Worm (Caenorhabditis elegans) whole organism, L3 larva: ENCODE results near the gene thoc-2.

Experiments used
- R02D3.7 ChIP-seq: fragments of 150-350 bp; optimal IDR thresholded peaks from 2 replicates; lab custom pipeline; 2014; ENCODE audit warnings: missing biosample characterization, missing genetic modification characterization
- aly-2 ChIP-seq: fragments of 150-350 bp; optimal IDR thresholded peaks from 2 replicates; lab custom pipeline; 2014; ENCODE audit warnings: missing biosample characterization, missing genetic modification characterization
- ceh-16 ChIP-seq: sonication (generic microtip); optimal IDR thresholded peaks from 2 replicates; lab custom pipeline; 2017; ENCODE audit warnings: missing biosample characterization, missing genetic modification characterization
- ceh-9 ChIP-seq: sonication (generic microtip); optimal IDR thresholded peaks from 2 replicates; lab custom pipeline; 2018; ENCODE audit warnings: missing biosample characterization, missing genetic modification characterization
- egl-27 ChIP-seq: sonication (generic microtip); optimal IDR thresholded peaks from 4 replicates; lab custom pipeline; 2017; ENCODE audit warnings: missing biosample characterization, missing genetic modification reagents, missing genetic modification characterization
- elt-2 ChIP-seq: sonication (generic microtip); optimal IDR thresholded peaks from 2 replicates; lab custom pipeline; 2016; ENCODE audit warnings: missing genetic modification reagents, mild to moderate bottlenecking, missing genetic modification characterization, missing compliant biosample characterization
- elt-3 ChIP-seq, 3 experiments: fragments of 150-350 bp in 1 of 3; sonication (generic microtip) in 2 of 3; optimal IDR thresholded peaks; 2 replicates in 2 of 3; 4 replicates in 1 of 3; lab custom pipeline; 2014 to 2017; ENCODE audit warnings: missing biosample characterization in 3 of 3, missing genetic modification characterization in 3 of 3
- fkh-10 ChIP-seq: sonication (generic microtip); optimal IDR thresholded peaks from 2 replicates; lab custom pipeline; 2017; ENCODE audit warnings: missing biosample characterization, missing genetic modification reagents, missing genetic modification characterization
- hmg-11 ChIP-seq: sonication (generic microtip); optimal IDR thresholded peaks from 2 replicates; lab custom pipeline; 2016; ENCODE audit warnings: missing genetic modification characterization, missing compliant biosample characterization
- jun-1 ChIP-seq: fragments of 150-350 bp; optimal IDR thresholded peaks from 2 replicates; lab custom pipeline; 2014; ENCODE audit warnings: missing biosample characterization, missing genetic modification reagents, missing genetic modification characterization
- lin-39 ChIP-seq: fragments of 150-350 bp; optimal IDR thresholded peaks from 2 replicates; lab custom pipeline; 2018; ENCODE audit warnings: missing biosample characterization, missing genetic modification reagents, missing genetic modification characterization
- lsy-12 ChIP-seq: sonication (generic microtip); optimal IDR thresholded peaks from 2 replicates; lab custom pipeline; 2016; ENCODE audit warnings: mild to moderate bottlenecking, missing genetic modification characterization, missing compliant biosample characterization
- mdl-1 ChIP-seq: fragments of 150-350 bp; optimal IDR thresholded peaks from 2 replicates; lab custom pipeline; 2014; ENCODE audit warnings: missing biosample characterization, missing genetic modification characterization
- nfya-1 ChIP-seq: sonication (generic microtip); optimal IDR thresholded peaks from 2 replicates; lab custom pipeline; 2017; ENCODE audit warnings: missing genetic modification characterization, mild to moderate bottlenecking, missing compliant biosample characterization, antibody characterized with exemption, moderate library complexity; ENCODE audit not compliant: insufficient read depth
- nhr-11 ChIP-seq: fragments of 150-350 bp; optimal IDR thresholded peaks from 2 replicates; lab custom pipeline; 2014; ENCODE audit warnings: missing biosample characterization, missing genetic modification characterization
- nhr-23 ChIP-seq: fragments of 150-350 bp; optimal IDR thresholded peaks from 2 replicates; lab custom pipeline; 2014; ENCODE audit warnings: missing biosample characterization, missing genetic modification reagents, missing genetic modification characterization
- nhr-237 ChIP-seq: fragments of 150-350 bp; optimal IDR thresholded peaks from 2 replicates; lab custom pipeline; 2014; ENCODE audit warnings: missing biosample characterization, missing genetic modification characterization
- nhr-25 ChIP-seq: sonication (generic microtip); optimal IDR thresholded peaks from 2 replicates; lab custom pipeline; 2017; ENCODE audit warnings: missing biosample characterization, missing genetic modification characterization
- nhr-28 ChIP-seq: fragments of 150-350 bp; optimal IDR thresholded peaks from 2 replicates; lab custom pipeline; 2014; ENCODE audit warnings: missing biosample characterization, missing genetic modification characterization
- nhr-43 ChIP-seq: sonication (generic microtip); optimal IDR thresholded peaks from 2 replicates; lab custom pipeline; 2016; ENCODE audit warnings: mild to moderate bottlenecking, missing genetic modification characterization, missing compliant biosample characterization; ENCODE audit not compliant: poor library complexity, severe bottlenecking
- nhr-76 ChIP-seq: fragments of 150-350 bp; sonication (generic microtip); optimal IDR thresholded peaks from 5 replicates; lab custom pipeline; 2014; ENCODE audit warnings: missing biosample characterization, missing genetic modification characterization
- nhr-77 ChIP-seq: fragments of 150-350 bp; optimal IDR thresholded peaks from 2 replicates; lab custom pipeline; 2014; ENCODE audit warnings: missing biosample characterization, missing genetic modification characterization
- pha-4 ChIP-seq: fragments of 150-350 bp; optimal IDR thresholded peaks from 2 replicates; lab custom pipeline; 2014; ENCODE audit warnings: missing biosample characterization, missing genetic modification reagents, missing genetic modification characterization
- pqm-1 ChIP-seq: fragments of 150-350 bp; optimal IDR thresholded peaks from 2 replicates; lab custom pipeline; 2017; ENCODE audit warnings: missing biosample characterization, missing genetic modification characterization, inconsistent platforms
- skn-1 ChIP-seq: fragments of 150-350 bp; optimal IDR thresholded peaks from 2 replicates; lab custom pipeline; 2014; ENCODE audit warnings: missing biosample characterization, missing genetic modification characterization
- snpc-4 ChIP-seq: fragments of 150-350 bp; optimal IDR thresholded peaks from 2 replicates; lab custom pipeline; 2014; ENCODE audit warnings: missing biosample characterization, missing genetic modification characterization
- tbx-2 ChIP-seq: sonication (generic microtip); optimal IDR thresholded peaks from 2 replicates; lab custom pipeline; 2016; ENCODE audit warnings: mild to moderate bottlenecking, missing genetic modification characterization, missing compliant biosample characterization
- unc-39 ChIP-seq: sonication (generic microtip); optimal IDR thresholded peaks from 4 replicates; lab custom pipeline; 2017; ENCODE audit warnings: missing biosample characterization, missing genetic modification characterization
- unc-62 ChIP-seq: fragments of 150-350 bp; sonication (generic microtip); optimal IDR thresholded peaks from 4 replicates; lab custom pipeline; 2014; ENCODE audit warnings: missing biosample characterization, missing genetic modification reagents, missing genetic modification characterization
- zag-1 ChIP-seq: fragments of 150-350 bp; optimal IDR thresholded peaks from 2 replicates; lab custom pipeline; 2014; ENCODE audit warnings: missing biosample characterization, missing genetic modification characterization
- ztf-11 ChIP-seq: fragments of 150-350 bp; optimal IDR thresholded peaks from 2 replicates; lab custom pipeline; 2014; ENCODE audit warnings: missing biosample characterization, missing genetic modification characterization
- ztf-4 ChIP-seq: fragments of 150-350 bp; optimal IDR thresholded peaks from 2 replicates; lab custom pipeline; 2014; ENCODE audit warnings: missing biosample characterization, missing genetic modification characterization

Gene thoc-2

ce11 chrIII:6396381-6396780 lies 28.5 kb downstream of the thoc-2 start:
- TF ChIP-seq nhr-25 (tag; lab: Kevin White, UChicago) (peak; percentile 73), ceh-9 (tag; lab: Kevin White, UChicago) (no peak), ceh-16 (no peak), nhr-23 (tag; lab: Kevin White, UChicago) (no peak), aly-2 (tag; lab: Kevin White, UChicago) (no peak), nfya-1 (tag; lab: Kevin White, UChicago) (no peak), skn-1 (peak; percentile 11), elt-2 (tag; lab: Kevin White, UChicago) (peak; percentile 95), pha-4 (tag; lab: Kevin White, UChicago) (peak; percentile 32), nhr-43 (tag; lab: Kevin White, UChicago) (peak; percentile 70), unc-39 (tag; lab: Kevin White, UChicago) (no peak), elt-3 (tag; optimal IDR thresholded peaks at IDR 0.05; lab: Kevin White, UChicago) (peak; percentile 2 to 100 (median 82)), nhr-28 (tag; lab: Kevin White, UChicago) (no peak), pqm-1 (tag; lab: Kevin White, UChicago) (peak; percentile 85), jun-1 (tag; lab: Kevin White, UChicago) (peak; percentile 20), nhr-11 (tag; lab: Kevin White, UChicago) (no peak), lsy-12 (tag; lab: Kevin White, UChicago) (no peak), nhr-237 (no peak), ztf-4 (tag; lab: Kevin White, UChicago) (no peak), snpc-4 (tag; lab: Kevin White, UChicago) (no peak), egl-27 (tag; lab: Kevin White, UChicago) (no peak)

DNA sequence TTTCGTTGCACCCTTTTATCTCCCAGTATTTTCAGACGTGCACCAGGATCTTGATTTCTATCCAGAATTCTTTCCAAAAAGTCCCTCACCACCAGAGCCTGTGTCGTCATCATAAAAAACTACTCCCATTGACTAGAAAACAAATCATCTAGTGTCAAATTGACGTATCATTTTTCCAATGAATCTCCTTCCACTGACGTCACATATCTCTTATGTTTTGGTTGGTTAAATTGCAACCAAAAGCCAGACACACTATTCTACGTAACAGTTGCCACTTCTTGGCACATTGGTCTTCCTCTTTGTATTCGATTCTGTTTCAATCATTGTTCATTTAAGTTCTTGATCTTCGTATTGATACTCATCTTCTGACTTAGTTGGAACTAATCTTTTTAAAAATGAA lies 30.3 kb downstream of the thoc-2 start:
- no peak for TF ChIP-seq mdl-1 (tag; lab: Kevin White, UChicago)
- peak; percentile 31 for TF ChIP-seq nhr-11 (tag; lab: Kevin White, UChicago)
- TF ChIP-seq pqm-1 (tag; lab: Kevin White, UChicago): no peak
- TF ChIP-seq nhr-77: no peak
- no peak for TF ChIP-seq skn-1
- TF ChIP-seq zag-1 (tag; lab: Kevin White, UChicago): no peak
- peak; percentile 22 for TF ChIP-seq nfya-1 (tag; lab: Kevin White, UChicago)
- TF ChIP-seq nhr-23 (tag; lab: Kevin White, UChicago): no peak

ce11 chrIII:6399424-6399823 lies 31.6 kb downstream of the thoc-2 start:
- no peak for TF ChIP-seq zag-1 (tag; lab: Kevin White, UChicago)
- no peak for TF ChIP-seq pqm-1 (tag; lab: Kevin White, UChicago)
- no peak for TF ChIP-seq hmg-11 (tag; lab: Kevin White, UChicago)
- TF ChIP-seq ceh-9 (tag; lab: Kevin White, UChicago): no peak
- TF ChIP-seq fkh-10 (GFP tag; lab: Kevin White, UChicago): peak; percentile 59
- TF ChIP-seq pha-4 (tag; lab: Kevin White, UChicago): no peak
- TF ChIP-seq nhr-76: no peak

DNA sequence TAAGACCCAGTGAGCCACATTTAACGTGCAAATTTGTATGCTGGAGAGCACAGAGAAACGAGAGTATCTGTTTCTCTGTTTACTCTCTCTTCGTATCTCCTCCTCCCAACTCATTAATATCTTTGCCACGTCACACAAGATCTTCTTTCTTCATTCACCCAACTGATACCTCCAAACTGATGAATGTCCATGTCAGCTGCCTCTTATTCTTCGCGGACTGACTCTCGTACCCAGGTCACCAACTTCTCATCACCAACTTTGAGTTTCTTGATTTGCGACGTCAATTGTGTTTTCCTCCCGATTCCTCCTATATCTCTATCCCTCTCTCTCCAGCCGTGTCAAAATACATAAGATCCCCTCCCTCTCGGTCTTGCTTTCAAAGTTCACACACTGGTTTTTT lies 34.5 kb downstream of the thoc-2 start:
- TF ChIP-seq lin-39 (tag; lab: Kevin White, UChicago) (peak; percentile 56), nfya-1 (tag; lab: Kevin White, UChicago) (peak; percentile 23), nhr-11 (tag; lab: Kevin White, UChicago) (peak; percentile 65), tbx-2 (tag; lab: Kevin White, UChicago) (no peak)

ce11 chrIII:6402810-6403209 lies 35.0 kb downstream of the thoc-2 start:
- TF ChIP-seq snpc-4 (tag; lab: Kevin White, UChicago): no peak
- no peak for TF ChIP-seq ceh-16
- TF ChIP-seq ztf-4 (tag; lab: Kevin White, UChicago): no peak
- no peak for TF ChIP-seq elt-3 (tag; optimal IDR thresholded peaks at IDR 0.05; lab: Kevin White, UChicago)
- TF ChIP-seq unc-62 (GFP tag; lab: Kevin White, UChicago): no peak
- TF ChIP-seq R02D3.7 (tag; lab: Kevin White, UChicago): no peak

DNA sequence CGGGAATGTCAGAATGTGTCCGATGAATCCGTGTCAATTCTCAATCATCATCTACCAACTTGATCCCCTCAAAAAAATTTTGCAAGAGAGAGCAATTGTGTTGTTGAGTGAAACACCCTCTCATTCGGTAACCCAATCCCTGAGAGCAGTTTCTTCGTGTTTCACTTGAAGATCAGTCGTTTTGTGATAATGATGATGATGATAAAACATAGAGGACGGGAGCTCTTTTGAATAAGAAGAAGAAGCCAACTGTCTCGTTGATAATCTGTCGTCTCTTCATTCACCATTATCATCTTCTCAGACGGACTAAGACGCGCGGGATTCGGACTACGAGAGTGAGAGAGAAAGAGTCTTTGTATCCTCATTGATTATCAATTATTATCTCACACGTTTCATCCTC lies 37.3 kb downstream of the thoc-2 start:
- TF ChIP-seq ztf-11 (tag; lab: Kevin White, UChicago): no peak
- peak; percentile 78 for TF ChIP-seq nhr-11 (tag; lab: Kevin White, UChicago)
- TF ChIP-seq nhr-237: no peak
- peak; percentile 31 for TF ChIP-seq lin-39 (tag; lab: Kevin White, UChicago)
- TF ChIP-seq nfya-1 (tag; lab: Kevin White, UChicago): peak; percentile 37
- no peak for TF ChIP-seq nhr-28 (tag; lab: Kevin White, UChicago)
